Worm (Caenorhabditis elegans) whole organism, early embryonic: ENCODE measurements around the gene lgc-49.

Source experiments
- B0310.2 ChIP-seq: sonication (generic microtip); optimal IDR thresholded peaks from 2 replicates; lab custom pipeline; 2016; ENCODE audit warnings: mild to moderate bottlenecking, missing genetic modification characterization, missing compliant biosample characterization
- ama-1 ChIP-seq: fragments of 150-350 bp; optimal IDR thresholded peaks from 2 replicates; lab custom pipeline; 2014
- hmg-4 ChIP-seq: fragments of 200-800 bp; sonication (Bioruptor generic); optimal IDR thresholded peaks from 2 replicates; lab custom pipeline; 2018; ENCODE audit warnings: mild to moderate bottlenecking, missing genetic modification characterization, missing compliant biosample characterization
- sea-1 ChIP-seq: fragments of 200-800 bp; sonication (Bioruptor generic); conservative IDR thresholded peaks from 2 replicates; pipeline ENCODE4 v1.3.6; 2022; ENCODE audit warnings: missing genetic modification characterization, missing compliant biosample characterization
- tbx-37 ChIP-seq: fragments of 200-800 bp; sonication (Bioruptor generic); conservative IDR thresholded peaks from 2 replicates; pipeline ENCODE4 v1.3.6; 2022; ENCODE audit warnings: missing genetic modification reagents, missing genetic modification characterization, missing compliant biosample characterization

ce11 chrV:11234350-11234749, 43.3 kb downstream of the lgc-49 start, which contains the start of gene T19B10.5:
- no peak for TF ChIP-seq B0310.2 (tag; lab: Kevin White, UChicago)
- no peak for TF ChIP-seq ama-1 (lab: Kevin White, UChicago)
- no peak for TF ChIP-seq hmg-4
- TF ChIP-seq sea-1 (GFP tag; lab: Robert Waterston, UW), result no peak
- no peak for TF ChIP-seq tbx-37
